Worm (Caenorhabditis elegans) whole organism, young adult: ENCODE measurements around the gene F13A2.4.

Experiments used
- B0261.1 ChIP-seq: sonication (generic microtip); optimal IDR thresholded peaks from 2 replicates; lab custom pipeline; 2016; ENCODE audit warnings: mild to moderate bottlenecking, missing genetic modification characterization, moderate library complexity, missing compliant biosample characterization
- C06A6.2 ChIP-seq: fragments of 200-800 bp; sonication (Bioruptor generic); conservative IDR thresholded peaks from 2 replicates; pipeline ENCODE4 v1.3.6; 2022; ENCODE audit warnings: missing genetic modification characterization, missing compliant biosample characterization
- C17E4.6 ChIP-seq: fragments of 200-800 bp; sonication (Bioruptor generic); IDR thresholded peaks from 2 replicates; pipeline ENCODE4 v1.3.6; 2022; ENCODE audit warnings: missing genetic modification reagents, missing genetic modification characterization, missing compliant biosample characterization
- D2030.7 ChIP-seq: fragments of 200-800 bp; sonication (Bioruptor generic); IDR thresholded peaks from 2 replicates; pipeline ENCODE4 v1.3.6; 2022; ENCODE audit warnings: missing genetic modification reagents, missing genetic modification characterization, missing compliant biosample characterization
- K12H6.12 ChIP-seq: fragments of 200-800 bp; sonication (Bioruptor generic); optimal IDR thresholded peaks from 2 replicates; lab custom pipeline; 2018; ENCODE audit warnings: mild to moderate bottlenecking, missing genetic modification characterization, missing compliant biosample characterization
- Y53F4B.3 ChIP-seq: fragments of 200-800 bp; sonication (Bioruptor generic); IDR thresholded peaks from 2 replicates; pipeline ENCODE4 v1.3.6; 2022; ENCODE audit warnings: missing genetic modification reagents, missing genetic modification characterization, missing compliant biosample characterization
- Y53G8AR.9 ChIP-seq: fragments of 200-800 bp; sonication (Bioruptor generic); conservative IDR thresholded peaks from 2 replicates; pipeline ENCODE4 v1.3.6; 2022; ENCODE audit warnings: missing genetic modification reagents, missing genetic modification characterization, missing compliant biosample characterization
- Y95B8A.8 ChIP-seq: fragments of 200-800 bp; sonication (Bioruptor generic); IDR thresholded peaks from 2 replicates; pipeline ENCODE4 v1.3.6; 2022; ENCODE audit warnings: missing genetic modification reagents, missing genetic modification characterization, missing compliant biosample characterization
- aptf-3 ChIP-seq: fragments of 200-800 bp; sonication (Bioruptor generic); IDR thresholded peaks from 2 replicates; pipeline ENCODE4 v1.3.6; 2022; ENCODE audit warnings: missing genetic modification characterization, missing compliant biosample characterization
- attf-6 ChIP-seq: fragments of 200-800 bp; sonication (Bioruptor generic); IDR thresholded peaks from 2 replicates; pipeline ENCODE4 v1.3.6; 2022; ENCODE audit warnings: missing genetic modification reagents, missing genetic modification characterization, missing compliant biosample characterization
- ceh-40 ChIP-seq: fragments of 200-800 bp; sonication (Bioruptor generic); IDR thresholded peaks from 2 replicates; pipeline ENCODE4 v1.3.6; 2022; ENCODE audit warnings: missing genetic modification characterization, missing compliant biosample characterization
- dpff-1 ChIP-seq: sonication (generic microtip); optimal IDR thresholded peaks from 2 replicates; lab custom pipeline; 2017; ENCODE audit warnings: mild to moderate bottlenecking, missing genetic modification characterization, missing compliant biosample characterization
- ekl-4 ChIP-seq: fragments of 200-800 bp; sonication (Bioruptor generic); IDR thresholded peaks from 2 replicates; pipeline ENCODE4 v1.3.6; 2022; ENCODE audit warnings: missing genetic modification reagents, missing genetic modification characterization, missing compliant biosample characterization
- fkh-3 ChIP-seq: sonication (generic microtip); optimal IDR thresholded peaks from 2 replicates; lab custom pipeline; 2016; ENCODE audit warnings: mild to moderate bottlenecking, missing genetic modification characterization, missing compliant biosample characterization
- gei-17 ChIP-seq: fragments of 200-800 bp; sonication (Bioruptor generic); optimal IDR thresholded peaks from 2 replicates; lab custom pipeline; 2018; ENCODE audit warnings: mild to moderate bottlenecking, missing genetic modification characterization, missing compliant biosample characterization
- hmg-1.2 ChIP-seq: fragments of 200-800 bp; sonication (Bioruptor generic); IDR thresholded peaks from 2 replicates; pipeline ENCODE4 v1.3.6; 2022; ENCODE audit warnings: missing genetic modification reagents, missing genetic modification characterization, missing compliant biosample characterization
- hrde-1 ChIP-seq: sonication (generic microtip); optimal IDR thresholded peaks from 2 replicates; lab custom pipeline; 2016; ENCODE audit warnings: missing genetic modification characterization, mild to moderate bottlenecking, missing compliant biosample characterization, moderate library complexity, missing genotype, missing genetic modification reagents, borderline replicate concordance
- lag-1 ChIP-seq: fragments of 200-800 bp; sonication (Bioruptor generic); IDR thresholded peaks from 2 replicates; pipeline ENCODE4 v1.3.6; 2022; ENCODE audit warnings: missing genetic modification reagents, missing genetic modification characterization, missing compliant biosample characterization
- let-526 ChIP-seq: fragments of 200-800 bp; sonication (Bioruptor generic); IDR thresholded peaks from 2 replicates; pipeline ENCODE4 v1.3.6; 2022; ENCODE audit warnings: missing genetic modification reagents, missing genetic modification characterization, missing compliant biosample characterization
- let-607 ChIP-seq, 2 experiments: fragments of 200-800 bp in 1 of 2; sonication (Bioruptor generic) in 1 of 2; sonication (generic microtip) in 1 of 2; optimal IDR thresholded peaks; 2 replicates each; lab custom pipeline; 2016 to 2018; ENCODE audit warnings: mild to moderate bottlenecking in 2 of 2, missing compliant biosample characterization in 2 of 2, missing genetic modification characterization in 2 of 2, moderate library complexity in 2 of 2, missing genotype in 1 of 2
- madf-10 ChIP-seq: sonication (generic microtip); optimal IDR thresholded peaks from 2 replicates; lab custom pipeline; 2016; ENCODE audit warnings: mild to moderate bottlenecking, missing genetic modification characterization, missing compliant biosample characterization
- mes-4 ChIP-seq: sonication (generic microtip); optimal IDR thresholded peaks from 2 replicates; lab custom pipeline; 2016; ENCODE audit warnings: missing genotype, missing genetic modification characterization, missing compliant biosample characterization
- mxl-1 ChIP-seq: sonication (generic microtip); optimal IDR thresholded peaks from 2 replicates; lab custom pipeline; 2016; ENCODE audit warnings: missing genetic modification characterization, missing compliant biosample characterization
- nhr-179 ChIP-seq: sonication (generic microtip); optimal IDR thresholded peaks from 2 replicates; lab custom pipeline; 2016; ENCODE audit warnings: mild to moderate bottlenecking, missing genetic modification characterization, missing compliant biosample characterization
- rec-8 ChIP-seq, 2 experiments: sonication (generic microtip); optimal IDR thresholded peaks; 2 replicates each; lab custom pipeline; 2016; ENCODE audit warnings: mild to moderate bottlenecking in 2 of 2, missing genetic modification characterization in 2 of 2, missing genetic modification reagents in 2 of 2, missing genotype in 2 of 2, missing biosample characterization in 1 of 2, missing compliant biosample characterization in 1 of 2, moderate library complexity in 1 of 2
- snpc-4 ChIP-seq, 5 experiments: fragments of 150-350 bp in 1 of 5; sonication (generic microtip) in 4 of 5; optimal IDR thresholded peaks; 2 replicates each; lab custom pipeline; 2014 to 2018; ENCODE audit warnings: missing genetic modification characterization in 5 of 5, missing biosample characterization in 3 of 5, antibody characterized with exemption in 2 of 5, mild to moderate bottlenecking in 2 of 5, missing compliant biosample characterization in 2 of 5, missing genotype in 2 of 5, moderate library complexity in 2 of 5, missing genetic modification reagents in 1 of 5
- tbp1 ChIP-seq: fragments of 200-800 bp; sonication (Bioruptor generic); optimal IDR thresholded peaks from 2 replicates; lab custom pipeline; 2018; ENCODE audit warnings: mild to moderate bottlenecking, missing genetic modification characterization, missing compliant biosample characterization
- tlf-1 ChIP-seq: fragments of 200-800 bp; sonication (Bioruptor generic); optimal IDR thresholded peaks from 2 replicates; lab custom pipeline; 2018; ENCODE audit warnings: mild to moderate bottlenecking, missing genetic modification characterization, missing compliant biosample characterization
- xnd-1 ChIP-seq: sonication (generic microtip); optimal IDR thresholded peaks from 2 replicates; lab custom pipeline; 2016; ENCODE audit warnings: missing genotype, missing genetic modification reagents, missing genetic modification characterization, missing compliant biosample characterization
- zfh-2 ChIP-seq: fragments of 200-800 bp; sonication (Bioruptor generic); conservative IDR thresholded peaks from 2 replicates; pipeline ENCODE4 v1.3.6; 2022; ENCODE audit warnings: missing genetic modification reagents, missing genetic modification characterization, missing compliant biosample characterization
- zim-3 ChIP-seq: sonication (generic microtip); optimal IDR thresholded peaks from 2 replicates; lab custom pipeline; 2017; ENCODE audit warnings: mild to moderate bottlenecking, missing genetic modification characterization, moderate library complexity, missing compliant biosample characterization
- ztf-22 ChIP-seq: fragments of 200-800 bp; sonication (Bioruptor generic); optimal IDR thresholded peaks from 2 replicates; lab custom pipeline; 2018; ENCODE audit warnings: mild to moderate bottlenecking, missing genetic modification characterization, moderate library complexity, missing compliant biosample characterization

F13A2.4 gene

DNA sequence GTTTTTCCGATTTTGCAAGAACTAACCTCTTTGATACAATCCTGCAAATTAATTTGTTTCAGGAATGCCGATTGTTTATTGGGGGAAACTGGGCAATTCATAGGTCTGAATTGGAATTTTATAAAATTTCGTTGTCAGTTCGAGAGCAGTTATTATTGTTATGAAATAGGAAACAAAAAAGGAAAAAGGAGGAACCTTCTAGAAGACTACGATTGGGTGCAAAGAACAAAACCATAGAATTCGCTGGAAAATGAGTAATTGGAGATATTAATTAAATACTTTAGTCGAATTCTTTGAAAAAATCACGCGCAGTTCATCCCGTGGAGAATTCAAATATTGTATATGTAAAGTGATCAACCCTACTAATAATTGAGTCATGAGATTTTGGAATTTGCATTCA lies 12.6 kb downstream of the F13A2.4 start, which contains the start of gene F13A2.9 (continued):
- TF ChIP-seq fkh-3 (tag; lab: Kevin White, UChicago) (no peak), dpff-1 (tag; lab: Kevin White, UChicago) (no peak), let-607 (tag; optimal IDR thresholded peaks at IDR 0.05; lab: Kevin White, UChicago) (no peak), mxl-1 (tag; lab: Kevin White, UChicago) (no peak)

DNA sequence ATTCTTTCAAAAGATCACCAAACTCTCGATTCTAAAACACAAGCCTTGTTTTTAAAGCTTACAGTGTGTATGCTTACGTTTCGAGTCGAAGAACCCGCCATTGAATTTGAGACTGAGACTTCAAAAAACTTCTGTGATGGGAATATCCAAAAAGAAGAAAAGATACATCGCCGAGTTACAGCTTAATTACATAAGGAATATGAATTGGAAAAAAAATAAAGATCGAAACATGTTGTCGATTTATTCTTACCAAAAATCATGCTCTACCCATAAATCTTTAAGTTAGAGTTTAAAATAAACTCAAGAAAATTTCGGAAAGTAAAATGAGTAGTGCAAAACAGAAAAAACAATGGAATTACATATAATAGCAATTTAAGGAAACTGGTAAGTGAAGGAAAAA lies 13.8 kb downstream of the F13A2.4 start, which contains the start of gene F13A2.10:
TSS of gene F13A2.10 (minus strand) at position 101 of the 400 bp plus-strand sequence.
- TF ChIP-seq hrde-1 (tag; lab: Kevin White, UChicago) (no peak), attf-6 (GFP tag; lab: Robert Waterston, UW) (no peak), rec-8 (tag; optimal IDR thresholded peaks at IDR 0.05; lab: Kevin White, UChicago) (no peak), madf-10 (no peak), aptf-3 (GFP tag; lab: Robert Waterston, UW) (no peak), gei-17 (GFP tag; lab: Kevin White, UChicago) (no peak), tlf-1 (GFP tag; lab: Kevin White, UChicago) (no peak), C06A6.2 (GFP tag; lab: Robert Waterston, UW) (no peak), snpc-4 (GFP tag; optimal IDR thresholded peaks at IDR 0.05; lab: Kevin White, UChicago) (no peak), snpc-4 (tag; optimal IDR thresholded peaks at IDR 0.05; lab: Kevin White, UChicago) (no peak), tbp1 (GFP tag; lab: Kevin White, UChicago) (no peak), ztf-22 (no peak), zim-3 (tag; lab: Kevin White, UChicago) (no peak), D2030.7 (GFP tag; lab: Robert Waterston, UW) (no peak), xnd-1 (tag; lab: Kevin White, UChicago) (no peak), let-526 (GFP tag; lab: Robert Waterston, UW) (no peak), B0261.1 (tag; lab: Kevin White, UChicago) (no peak), ceh-40 (GFP tag; lab: Robert Waterston, UW) (no peak), lag-1 (GFP tag; lab: Robert Waterston, UW) (no peak), K12H6.12 (tag; lab: Kevin White, UChicago) (no peak)
- TF ChIP-seq, all 124 proteins: peak for 0

DNA sequence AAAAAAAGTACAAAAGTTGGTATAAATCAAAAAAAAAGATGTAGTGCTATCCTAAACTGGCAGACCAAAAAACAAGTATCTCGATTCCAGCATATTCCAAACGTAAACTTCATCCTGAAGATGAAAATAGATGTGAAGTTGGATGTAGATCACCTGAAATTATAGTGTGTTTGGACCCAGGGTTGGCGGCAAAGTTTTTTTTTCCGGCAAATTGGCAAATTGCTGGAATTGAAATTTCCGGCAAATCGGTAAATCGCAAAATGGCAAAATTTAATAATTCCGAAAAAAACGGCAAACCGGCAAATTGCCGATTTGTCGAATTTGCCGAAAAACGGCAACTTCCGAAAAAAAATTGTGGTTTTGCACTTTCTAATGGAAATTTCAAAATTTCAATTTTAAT lies 15.5 kb downstream of the F13A2.4 start, which contains the start of gene F13A2.2:
TSS of gene F13A2.2 (minus strand) at position 101 of the 400 bp plus-strand sequence.
- TF ChIP-seq ekl-4 (GFP tag; lab: Robert Waterston, UW) (no peak), zfh-2 (no peak), nhr-179 (no peak), Y53G8AR.9 (GFP tag; lab: Robert Waterston, UW) (no peak), hmg-1.2 (GFP tag; lab: Robert Waterston, UW) (no peak), Y95B8A.8 (GFP tag; lab: Robert Waterston, UW) (no peak), Y53F4B.3 (GFP tag; lab: Robert Waterston, UW) (no peak)
- TF ChIP-seq, all 124 proteins: peak for 0

DNA sequence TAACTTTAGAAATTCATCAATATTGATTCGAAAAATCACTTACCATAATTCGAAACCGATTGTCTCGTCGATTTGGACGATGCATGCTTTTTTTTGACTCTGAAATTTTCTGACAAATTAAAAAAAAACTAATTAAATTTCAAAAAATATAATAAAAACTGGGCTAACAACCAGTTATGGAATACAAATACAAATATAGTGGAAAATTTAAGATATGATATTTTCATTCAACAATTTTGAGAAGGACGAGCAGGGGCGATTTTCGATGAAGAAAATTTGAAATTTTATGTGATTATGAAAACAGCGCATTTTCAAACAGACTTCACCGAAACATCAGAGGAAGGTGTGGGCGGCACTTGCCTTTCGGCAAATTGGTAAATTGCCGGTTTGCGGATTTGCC lies 17.7 kb downstream of the F13A2.4 start, which contains the start of gene F13A2.1:
TSS of gene F13A2.1 (minus strand) at position 101 of the 400 bp plus-strand sequence.
- TF ChIP-seq C17E4.6 = no peak
- TF ChIP-seq mes-4 (tag; lab: Kevin White, UChicago) = no peak
- no peak for TF ChIP-seq snpc-4 (GFP tag; optimal IDR thresholded peaks at IDR 0.05; lab: Kevin White, UChicago)
- TF ChIP-seq snpc-4 (tag; optimal IDR thresholded peaks at IDR 0.05; lab: Kevin White, UChicago) = no peak
